Worm (Caenorhabditis elegans) whole organism, L3 larva: ENCODE results near the gene zig-12.

ENCODE experiments used
- R02D3.7 ChIP-seq: fragments of 150-350 bp; optimal IDR thresholded peaks from 2 replicates; lab custom pipeline; 2014; ENCODE audit warnings: missing biosample characterization, missing genetic modification characterization
- ZK546.5 ChIP-seq: sonication (generic microtip); optimal IDR thresholded peaks from 2 replicates; lab custom pipeline; 2017; ENCODE audit warnings: missing biosample characterization, missing genetic modification characterization
- elt-2 ChIP-seq: sonication (generic microtip); optimal IDR thresholded peaks from 2 replicates; lab custom pipeline; 2016; ENCODE audit warnings: missing genetic modification reagents, mild to moderate bottlenecking, missing genetic modification characterization, missing compliant biosample characterization
- elt-3 ChIP-seq, 3 experiments: fragments of 150-350 bp in 1 of 3; sonication (generic microtip) in 2 of 3; optimal IDR thresholded peaks; 2 replicates in 2 of 3; 4 replicates in 1 of 3; lab custom pipeline; 2014 to 2017; ENCODE audit warnings: missing biosample characterization in 3 of 3, missing genetic modification characterization in 3 of 3
- nhr-11 ChIP-seq: fragments of 150-350 bp; optimal IDR thresholded peaks from 2 replicates; lab custom pipeline; 2014; ENCODE audit warnings: missing biosample characterization, missing genetic modification characterization
- nhr-237 ChIP-seq: fragments of 150-350 bp; optimal IDR thresholded peaks from 2 replicates; lab custom pipeline; 2014; ENCODE audit warnings: missing biosample characterization, missing genetic modification characterization
- nhr-28 ChIP-seq: fragments of 150-350 bp; optimal IDR thresholded peaks from 2 replicates; lab custom pipeline; 2014; ENCODE audit warnings: missing biosample characterization, missing genetic modification characterization
- pqm-1 ChIP-seq: fragments of 150-350 bp; optimal IDR thresholded peaks from 2 replicates; lab custom pipeline; 2017; ENCODE audit warnings: missing biosample characterization, missing genetic modification characterization, inconsistent platforms
- skn-1 ChIP-seq: fragments of 150-350 bp; optimal IDR thresholded peaks from 2 replicates; lab custom pipeline; 2014; ENCODE audit warnings: missing biosample characterization, missing genetic modification characterization
- snpc-4 ChIP-seq: fragments of 150-350 bp; optimal IDR thresholded peaks from 2 replicates; lab custom pipeline; 2014; ENCODE audit warnings: missing biosample characterization, missing genetic modification characterization
- unc-39 ChIP-seq: sonication (generic microtip); optimal IDR thresholded peaks from 4 replicates; lab custom pipeline; 2017; ENCODE audit warnings: missing biosample characterization, missing genetic modification characterization
- ztf-11 ChIP-seq: fragments of 150-350 bp; optimal IDR thresholded peaks from 2 replicates; lab custom pipeline; 2014; ENCODE audit warnings: missing biosample characterization, missing genetic modification characterization
- ztf-4 ChIP-seq: fragments of 150-350 bp; optimal IDR thresholded peaks from 2 replicates; lab custom pipeline; 2014; ENCODE audit warnings: missing biosample characterization, missing genetic modification characterization

ce11 chrX:8741629-8742170 is 22.0 kb upstream of the zig-12 start:
- TF ChIP-seq elt-3 (tag; optimal IDR thresholded peaks at IDR 0.05; lab: Kevin White, UChicago) (no peak), nhr-28 (tag; lab: Kevin White, UChicago) (no peak), snpc-4 (no peak), nhr-11 (tag; lab: Kevin White, UChicago) (no peak), nhr-237 (tag; lab: Kevin White, UChicago) (no peak), unc-39 (tag; lab: Kevin White, UChicago) (no peak), ztf-4 (tag; lab: Kevin White, UChicago) (no peak), elt-2 (tag; lab: Kevin White, UChicago) (no peak), skn-1 (tag; lab: Kevin White, UChicago) (no peak), ZK546.5 (no peak), R02D3.7 (tag; lab: Kevin White, UChicago) (no peak), pqm-1 (tag; lab: Kevin White, UChicago) (no peak), ztf-11 (tag; lab: Kevin White, UChicago) (no peak)
